Worm (Caenorhabditis elegans) whole organism, late embryonic: ENCODE measurements around the gene fbxb-108.

Experiments
- C08G9.2 ChIP-seq: sonication (generic microtip); optimal IDR thresholded peaks from 2 replicates; lab custom pipeline; 2016; ENCODE audit warnings: mild to moderate bottlenecking, missing genetic modification characterization, moderate library complexity, missing compliant biosample characterization
- F13H6.1 ChIP-seq: sonication (generic microtip); optimal IDR thresholded peaks from 2 replicates; lab custom pipeline; 2016; ENCODE audit warnings: missing genetic modification characterization, missing compliant biosample characterization
- K02D7.2 ChIP-seq: sonication (generic microtip); optimal IDR thresholded peaks from 2 replicates; lab custom pipeline; 2017; ENCODE audit warnings: mild to moderate bottlenecking, missing genetic modification characterization, missing compliant biosample characterization
- K09A11.1 ChIP-seq: sonication (generic microtip); optimal IDR thresholded peaks from 2 replicates; lab custom pipeline; 2017; ENCODE audit warnings: antibody characterized with exemption, mild to moderate bottlenecking, missing genetic modification characterization, missing compliant biosample characterization; ENCODE audit not compliant: insufficient read depth
- ahr-1 ChIP-seq: sonication (generic microtip); optimal IDR thresholded peaks from 2 replicates; lab custom pipeline; 2016; ENCODE audit warnings: missing genetic modification characterization, missing compliant biosample characterization
- ceh-14 ChIP-seq: sonication (generic microtip); optimal IDR thresholded peaks from 2 replicates; lab custom pipeline; 2016; ENCODE audit warnings: missing genotype, missing genetic modification characterization, missing compliant biosample characterization
- ceh-18 ChIP-seq: sonication (generic microtip); optimal IDR thresholded peaks from 2 replicates; lab custom pipeline; 2016; ENCODE audit warnings: missing genetic modification characterization, missing compliant biosample characterization
- ceh-19 ChIP-seq: fragments of 200-800 bp; sonication (Bioruptor generic); optimal IDR thresholded peaks from 2 replicates; lab custom pipeline; 2018; ENCODE audit warnings: mild to moderate bottlenecking, missing genetic modification characterization, missing compliant biosample characterization
- ceh-24 ChIP-seq: sonication (generic microtip); optimal IDR thresholded peaks from 2 replicates; lab custom pipeline; 2016; ENCODE audit warnings: mild to moderate bottlenecking, missing genetic modification characterization, missing compliant biosample characterization
- ceh-34 ChIP-seq: sonication (generic microtip); optimal IDR thresholded peaks from 2 replicates; lab custom pipeline; 2016; ENCODE audit warnings: mild to moderate bottlenecking, missing genetic modification characterization, missing compliant biosample characterization
- ceh-6 ChIP-seq: fragments of 200-800 bp; sonication (Bioruptor generic); optimal IDR thresholded peaks from 2 replicates; lab custom pipeline; 2018; ENCODE audit warnings: mild to moderate bottlenecking, missing genetic modification characterization, missing compliant biosample characterization
- che-1 ChIP-seq: sonication (generic microtip); optimal IDR thresholded peaks from 2 replicates; lab custom pipeline; 2016; ENCODE audit warnings: mild to moderate bottlenecking, missing genetic modification characterization, missing compliant biosample characterization
- dmd-4 ChIP-seq: sonication (generic microtip); optimal IDR thresholded peaks from 2 replicates; lab custom pipeline; 2016; ENCODE audit warnings: borderline replicate concordance, missing genetic modification characterization, missing compliant biosample characterization
- dve-1 ChIP-seq: sonication (generic microtip); optimal IDR thresholded peaks from 2 replicates; lab custom pipeline; 2017; ENCODE audit warnings: antibody characterized with exemption, mild to moderate bottlenecking, missing genetic modification characterization, missing compliant biosample characterization
- elt-4 ChIP-seq: sonication (generic microtip); optimal IDR thresholded peaks from 2 replicates; lab custom pipeline; 2016; ENCODE audit warnings: missing genetic modification characterization, missing compliant biosample characterization
- eyg-1 ChIP-seq: sonication (generic microtip); optimal IDR thresholded peaks from 2 replicates; lab custom pipeline; 2016; ENCODE audit warnings: missing genotype, missing genetic modification characterization, missing compliant biosample characterization
- fax-1 ChIP-seq: sonication (generic microtip); optimal IDR thresholded peaks from 2 replicates; lab custom pipeline; 2016; ENCODE audit warnings: missing genotype, missing genetic modification characterization, missing compliant biosample characterization
- fkh-10 ChIP-seq: fragments of 150-350 bp; optimal IDR thresholded peaks from 2 replicates; lab custom pipeline; 2014; ENCODE audit warnings: missing biosample characterization, missing genetic modification reagents, missing genetic modification characterization
- gmeb-2 ChIP-seq: sonication (generic microtip); optimal IDR thresholded peaks from 2 replicates; lab custom pipeline; 2016; ENCODE audit warnings: missing genetic modification characterization, inconsistent platforms, missing compliant biosample characterization
- hlh-13 ChIP-seq: fragments of 200-800 bp; sonication (Bioruptor generic); optimal IDR thresholded peaks from 2 replicates; lab custom pipeline; 2018; ENCODE audit warnings: mild to moderate bottlenecking, missing genetic modification characterization, missing compliant biosample characterization
- hlh-15 ChIP-seq: sonication (generic microtip); optimal IDR thresholded peaks from 2 replicates; lab custom pipeline; 2016; ENCODE audit warnings: missing genetic modification characterization, missing compliant biosample characterization
- hlh-6 ChIP-seq: sonication (generic microtip); optimal IDR thresholded peaks from 2 replicates; lab custom pipeline; 2016; ENCODE audit warnings: missing genotype, missing genetic modification characterization, missing compliant biosample characterization
- hlh-8 ChIP-seq: sonication (generic microtip); optimal IDR thresholded peaks from 2 replicates; lab custom pipeline; 2016; ENCODE audit warnings: missing genotype, missing genetic modification characterization, missing compliant biosample characterization
- lim-6 ChIP-seq: sonication (generic microtip); optimal IDR thresholded peaks from 2 replicates; lab custom pipeline; 2016; ENCODE audit warnings: missing genetic modification characterization, missing compliant biosample characterization
- lin-11 ChIP-seq: fragments of 200-800 bp; sonication (Bioruptor generic); optimal IDR thresholded peaks from 2 replicates; lab custom pipeline; 2018; ENCODE audit warnings: mild to moderate bottlenecking, missing genetic modification characterization, missing compliant biosample characterization
- mec-3 ChIP-seq: sonication (generic microtip); optimal IDR thresholded peaks from 2 replicates; lab custom pipeline; 2016; ENCODE audit warnings: borderline replicate concordance, missing genetic modification characterization, missing compliant biosample characterization
- nfya-1 ChIP-seq: sonication (generic microtip); optimal IDR thresholded peaks from 2 replicates; lab custom pipeline; 2017; ENCODE audit warnings: missing genetic modification characterization, mild to moderate bottlenecking, missing compliant biosample characterization, antibody characterized with exemption, moderate library complexity
- nhr-11 ChIP-seq: fragments of 150-350 bp; optimal IDR thresholded peaks from 2 replicates; lab custom pipeline; 2014; ENCODE audit warnings: missing biosample characterization, missing genetic modification characterization
- nhr-232 ChIP-seq: sonication (generic microtip); optimal IDR thresholded peaks from 2 replicates; lab custom pipeline; 2016; ENCODE audit warnings: missing genetic modification characterization, missing compliant biosample characterization
- npax-4 ChIP-seq: sonication (generic microtip); optimal IDR thresholded peaks from 2 replicates; lab custom pipeline; 2016; ENCODE audit warnings: missing genetic modification characterization, missing compliant biosample characterization
- odd-2 ChIP-seq: sonication (generic microtip); optimal IDR thresholded peaks from 2 replicates; lab custom pipeline; 2017; ENCODE audit warnings: antibody characterized with exemption, mild to moderate bottlenecking, missing genetic modification characterization, missing compliant biosample characterization
- pha-4 ChIP-seq: fragments of 150-350 bp; optimal IDR thresholded peaks from 2 replicates; lab custom pipeline; 2018; ENCODE audit warnings: missing biosample characterization, missing genetic modification reagents, missing genetic modification characterization
- pros-1 ChIP-seq: fragments of 150-350 bp; optimal IDR thresholded peaks from 2 replicates; lab custom pipeline; 2014; ENCODE audit warnings: missing biosample characterization, missing genetic modification reagents, missing genetic modification characterization
- ref-2 ChIP-seq: sonication (generic microtip); optimal IDR thresholded peaks from 2 replicates; lab custom pipeline; 2016; ENCODE audit warnings: missing genetic modification characterization, missing compliant biosample characterization
- rnt-1 ChIP-seq: sonication (generic microtip); optimal IDR thresholded peaks from 2 replicates; lab custom pipeline; 2016; ENCODE audit warnings: missing genetic modification characterization, missing compliant biosample characterization
- sdc-2 ChIP-seq: sonication (generic microtip); optimal IDR thresholded peaks from 2 replicates; lab custom pipeline; 2016; ENCODE audit warnings: missing genotype, missing genetic modification characterization, missing compliant biosample characterization
- sox-2 ChIP-seq: fragments of 200-800 bp; sonication (Bioruptor generic); IDR thresholded peaks from 2 replicates; pipeline ENCODE4 v1.3.6; 2022; ENCODE audit warnings: missing genetic modification reagents, missing genetic modification characterization, missing compliant biosample characterization
- syd-9 ChIP-seq: sonication (generic microtip); optimal IDR thresholded peaks from 2 replicates; lab custom pipeline; 2016; ENCODE audit warnings: mild to moderate bottlenecking, missing genetic modification characterization, moderate library complexity, missing compliant biosample characterization
- tbx-2 ChIP-seq: sonication (generic microtip); optimal IDR thresholded peaks from 2 replicates; lab custom pipeline; 2016; ENCODE audit warnings: missing genetic modification characterization, missing compliant biosample characterization
- ttx-3 ChIP-seq: sonication (generic microtip); optimal IDR thresholded peaks from 2 replicates; lab custom pipeline; 2016; ENCODE audit warnings: missing genetic modification reagents, missing genetic modification characterization, missing compliant biosample characterization
- unc-3 ChIP-seq, 2 experiments: fragments of 200-800 bp in 1 of 2; sonication (Bioruptor generic) in 1 of 2; sonication (generic microtip) in 1 of 2; conservative IDR thresholded peaks in 1 of 2; optimal IDR thresholded peaks in 1 of 2; 2 replicates each; pipeline versions ENCODE4 v1.3.6 to Lab custom; 2016 to 2022; ENCODE audit warnings: missing compliant biosample characterization in 2 of 2, missing genetic modification characterization in 2 of 2, missing genetic modification reagents in 1 of 2
- unc-55 ChIP-seq: sonication (generic microtip); optimal IDR thresholded peaks from 2 replicates; lab custom pipeline; 2017; ENCODE audit warnings: missing biosample characterization, missing genetic modification reagents, missing genetic modification characterization
- zip-5 ChIP-seq: sonication (generic microtip); optimal IDR thresholded peaks from 2 replicates; lab custom pipeline; 2016; ENCODE audit warnings: missing genetic modification characterization, missing compliant biosample characterization

fbxb-108 gene

ce11 chrII:2736938-2737337 is 27.8 kb upstream of the fbxb-108 start (continued):
- TF ChIP-seq dmd-4 (tag; lab: Kevin White, UChicago) = peak; percentile 9
- peak; percentile 37 for TF ChIP-seq hlh-6
- TF ChIP-seq, all 69 proteins: peak for 3

- no peak for TF ChIP-seq dmd-4 (tag; lab: Kevin White, UChicago)
- TF ChIP-seq lin-11 (tag; lab: Kevin White, UChicago) = no peak
- no peak for TF ChIP-seq rnt-1 (tag; lab: Kevin White, UChicago)
- TF ChIP-seq fkh-10 (GFP tag; lab: Kevin White, UChicago) = no peak
- no peak for TF ChIP-seq odd-2
- no peak for TF ChIP-seq pros-1
- no peak for TF ChIP-seq ceh-19
- no peak for TF ChIP-seq ahr-1 (tag; lab: Kevin White, UChicago)
- TF ChIP-seq K09A11.1 (tag; lab: Kevin White, UChicago) = no peak
- no peak for TF ChIP-seq gmeb-2 (tag; lab: Kevin White, UChicago)
- no peak for TF ChIP-seq nhr-11 (tag; lab: Kevin White, UChicago)
- TF ChIP-seq nhr-232 (tag; lab: Kevin White, UChicago) = no peak
- TF ChIP-seq che-1 (tag; lab: Kevin White, UChicago) = no peak
- no peak for TF ChIP-seq syd-9 (tag; lab: Kevin White, UChicago)
- no peak for TF ChIP-seq ceh-6 (GFP tag; lab: Kevin White, UChicago)
- TF ChIP-seq elt-4 (tag; lab: Kevin White, UChicago) = no peak
- TF ChIP-seq ref-2 (tag; lab: Kevin White, UChicago) = no peak
- no peak for TF ChIP-seq hlh-13 (GFP tag; lab: Kevin White, UChicago)
- TF ChIP-seq lim-6 (tag; lab: Kevin White, UChicago) = no peak
- TF ChIP-seq tbx-2 (tag; lab: Kevin White, UChicago) = no peak
- TF ChIP-seq, all 69 proteins: peak for 0
Measured at ce11 chrII:2739619-2740018, 25.1 kb upstream of the fbxb-108 start, which contains the start of gene T05A8.6. Gene T05A8.6 (minus strand): TSS chrII:2739719.

ce11 chrII:2741405-2741804 is 23.4 kb upstream of the fbxb-108 start:
- TF ChIP-seq lim-6 (tag; lab: Kevin White, UChicago) = no peak
- TF ChIP-seq mec-3 (tag; lab: Kevin White, UChicago) = no peak
- no peak for TF ChIP-seq C08G9.2 (tag; lab: Kevin White, UChicago)
- no peak for TF ChIP-seq nfya-1 (tag; lab: Kevin White, UChicago)
- TF ChIP-seq K02D7.2 = no peak
- no peak for TF ChIP-seq fax-1 (tag; lab: Kevin White, UChicago)
- TF ChIP-seq eyg-1 (tag; lab: Kevin White, UChicago) = no peak
- no peak for TF ChIP-seq ceh-18 (tag; lab: Kevin White, UChicago)
- TF ChIP-seq unc-3 (GFP tag; conservative IDR thresholded peaks at IDR 0.05; lab: Robert Waterston, UW) = no peak
- no peak for TF ChIP-seq unc-3 (tag; optimal IDR thresholded peaks at IDR 0.05; lab: Kevin White, UChicago)
- no peak for TF ChIP-seq ceh-14

ce11 chrII:2742251-2742650 is 22.5 kb upstream of the fbxb-108 start, which contains the start of gene T05A8.7:
Gene T05A8.7 (minus strand): TSS chrII:2742351.
- no peak for TF ChIP-seq K09A11.1 (tag; lab: Kevin White, UChicago)
- TF ChIP-seq ceh-18 (tag; lab: Kevin White, UChicago) = no peak
- TF ChIP-seq ahr-1 (tag; lab: Kevin White, UChicago) = no peak
- TF ChIP-seq K02D7.2 = no peak
- TF ChIP-seq dve-1 = no peak
- TF ChIP-seq hlh-8 (tag; lab: Kevin White, UChicago) = no peak
- TF ChIP-seq unc-55 = no peak
- TF ChIP-seq sdc-2 = no peak
- no peak for TF ChIP-seq hlh-15 (tag; lab: Kevin White, UChicago)
- no peak for TF ChIP-seq sox-2 (GFP tag; lab: Robert Waterston, UW)
- no peak for TF ChIP-seq nhr-11 (tag; lab: Kevin White, UChicago)
- no peak for TF ChIP-seq che-1 (tag; lab: Kevin White, UChicago)
- no peak for TF ChIP-seq F13H6.1
- no peak for TF ChIP-seq ceh-34 (tag; lab: Kevin White, UChicago)
- TF ChIP-seq npax-4 (tag; lab: Kevin White, UChicago) = no peak
- TF ChIP-seq zip-5 (tag; lab: Kevin White, UChicago) = no peak
- no peak for TF ChIP-seq ceh-24 (tag; lab: Kevin White, UChicago)
- no peak for TF ChIP-seq pha-4
- no peak for TF ChIP-seq ttx-3 (tag; lab: Kevin White, UChicago)
